Worm (Caenorhabditis elegans) whole organism, late embryonic: ENCODE measurements around the gene F54D12.1.

Experiments
- ama-1 ChIP-seq: fragments of 150-350 bp; optimal IDR thresholded peaks from 2 replicates; lab custom pipeline; 2014
- dmd-4 ChIP-seq: sonication (generic microtip); optimal IDR thresholded peaks from 2 replicates; lab custom pipeline; 2016; ENCODE audit warnings: borderline replicate concordance, missing genetic modification characterization, missing compliant biosample characterization
- fkh-6 ChIP-seq: sonication (generic microtip); optimal IDR thresholded peaks from 2 replicates; lab custom pipeline; 2016; ENCODE audit warnings: missing genetic modification characterization, missing compliant biosample characterization
- nhr-11 ChIP-seq: fragments of 150-350 bp; optimal IDR thresholded peaks from 2 replicates; lab custom pipeline; 2014; ENCODE audit warnings: missing biosample characterization, missing genetic modification characterization
- pha-2 ChIP-seq: sonication (generic microtip); optimal IDR thresholded peaks from 2 replicates; lab custom pipeline; 2017; ENCODE audit warnings: mild to moderate bottlenecking, missing genetic modification characterization, missing compliant biosample characterization

DNA sequence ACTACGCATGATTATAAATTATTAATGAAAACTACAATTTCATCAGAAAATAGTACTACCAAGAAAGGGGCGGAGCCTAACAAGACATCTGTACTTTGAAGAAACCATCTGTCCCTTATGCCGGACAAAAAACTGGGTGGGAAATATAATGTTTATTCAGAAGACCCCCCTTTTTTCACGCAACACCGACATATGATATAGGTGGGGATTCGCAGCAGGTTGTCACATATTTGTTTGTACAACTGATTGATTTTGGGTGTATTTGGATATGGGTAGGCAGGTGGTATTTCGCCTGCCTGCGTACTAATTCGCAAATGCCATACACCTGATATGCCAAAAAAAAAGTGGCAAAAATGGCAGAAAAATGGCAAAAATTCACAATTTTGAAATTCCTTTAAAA, 23.5 kb downstream of the F54D12.1 start, which contains the start of gene Y51H7C.10:
- TF ChIP-seq nhr-11 (tag; lab: Kevin White, UChicago) (no peak), dmd-4 (tag; lab: Kevin White, UChicago) (no peak), ama-1 (lab: Kevin White, UChicago) (no peak), fkh-6 (tag; lab: Kevin White, UChicago) (no peak), pha-2 (tag; lab: Kevin White, UChicago) (no peak)
